Fruit fly (Drosophila melanogaster) whole organism, pupa: ENCODE measurements around the gene CG12795.

Source experiments
- CG10348 ChIP-seq: fragments of 200-800 bp; sonication (Bioruptor generic); IDR thresholded peaks from 2 replicates; pipeline ENCODE4 v1.3.6; 2022; ENCODE audit warnings: missing biosample characterization, missing genetic modification characterization
- CG12605 ChIP-seq: fragments of 200-800 bp; sonication (Bioruptor generic); IDR thresholded peaks from 2 replicates; pipeline ENCODE4 v1.3.6; 2022; ENCODE audit warnings: missing biosample characterization, missing genetic modification characterization
- CG13204 ChIP-seq: fragments of 200-800 bp; sonication (Bioruptor generic); optimal IDR thresholded peaks from 2 replicates; lab custom pipeline; 2018; ENCODE audit warnings: missing biosample characterization, mild to moderate bottlenecking, missing genetic modification characterization, moderate library complexity
- CG14655 ChIP-seq: fragments of 200-800 bp; sonication (Bioruptor generic); optimal IDR thresholded peaks from 3 replicates; lab custom pipeline; 2017; ENCODE audit warnings: mild to moderate bottlenecking, missing biosample characterization, missing genetic modification reagents, missing genetic modification characterization
- CG17806 ChIP-seq: fragments of 200-800 bp; sonication (Bioruptor generic); optimal IDR thresholded peaks from 2 replicates; lab custom pipeline; 2018; ENCODE audit warnings: missing biosample characterization, mild to moderate bottlenecking, missing genetic modification characterization, moderate library complexity
- CG34367 ChIP-seq: fragments of 200-800 bp; sonication (Bioruptor generic); optimal IDR thresholded peaks from 2 replicates; lab custom pipeline; 2018; ENCODE audit warnings: missing biosample characterization, mild to moderate bottlenecking, missing genetic modification characterization
- CG4496 ChIP-seq: fragments of 200-800 bp; sonication (Bioruptor generic); IDR thresholded peaks from 3 replicates; pipeline ENCODE4 v1.3.6; 2022; ENCODE audit warnings: missing biosample characterization, missing genetic modification characterization
- CG8159 ChIP-seq: fragments of 200-800 bp; sonication (Bioruptor generic); optimal IDR thresholded peaks from 3 replicates; lab custom pipeline; 2018; ENCODE audit warnings: missing biosample characterization, mild to moderate bottlenecking, missing genetic modification characterization, moderate library complexity
- CG8301 ChIP-seq: fragments of 200-800 bp; sonication (Bioruptor generic); optimal IDR thresholded peaks from 2 replicates; lab custom pipeline; 2018; ENCODE audit warnings: missing biosample characterization, mild to moderate bottlenecking, missing genetic modification characterization
- CG9948 ChIP-seq: fragments of 200-800 bp; sonication (Bioruptor generic); optimal IDR thresholded peaks from 2 replicates; lab custom pipeline; 2018; ENCODE audit warnings: missing biosample characterization, mild to moderate bottlenecking, missing genetic modification characterization, moderate library complexity
- D1 ChIP-seq: fragments of 200-800 bp; sonication (Bioruptor generic); optimal IDR thresholded peaks from 2 replicates; lab custom pipeline; 2018; ENCODE audit warnings: missing biosample characterization, mild to moderate bottlenecking, missing genetic modification characterization, moderate library complexity
- fd96Ca ChIP-seq: fragments of 200-800 bp; sonication (Bioruptor generic); IDR thresholded peaks from 3 replicates; pipeline ENCODE4 v1.3.6; 2022; ENCODE audit warnings: missing biosample characterization, missing genetic modification characterization
- gl ChIP-seq: fragments of 200-800 bp; sonication (Bioruptor generic); optimal IDR thresholded peaks from 2 replicates; lab custom pipeline; 2018; ENCODE audit warnings: missing biosample characterization, mild to moderate bottlenecking, missing genetic modification characterization

DNA sequence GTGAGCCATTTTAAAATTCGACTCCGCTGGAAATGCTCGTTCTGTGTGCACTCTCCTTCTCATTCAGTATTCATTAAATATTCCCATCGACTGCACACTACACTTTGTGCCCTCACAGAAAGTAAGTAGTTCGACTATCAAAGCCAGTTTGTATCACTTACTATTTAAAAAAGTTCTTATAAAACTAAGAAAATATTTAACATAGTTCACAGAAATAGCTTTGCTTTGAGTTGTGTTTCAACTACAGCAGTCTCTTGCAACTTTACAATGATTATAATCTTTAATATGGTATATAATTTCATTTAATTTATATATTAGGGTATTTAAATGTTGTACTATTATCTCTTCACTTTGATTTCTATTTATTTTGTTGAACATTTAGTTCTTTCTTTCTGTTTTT, 12.8 kb upstream of the CG12795 start:
- TF ChIP-seq CG17806 (no peak), CG10348 (GFP tag; lab: Robert Waterston, UW) (no peak), fd96Ca (no peak), CG8159 (tag; lab: Kevin White, UChicago) (no peak), CG4496 (GFP tag; lab: Robert Waterston, UW) (no peak), CG34367 (tag; lab: Kevin White, UChicago) (no peak), gl (no peak), CG14655 (GFP tag; lab: Kevin White, UChicago) (peak; percentile 21), CG8301 (no peak), D1 (tag; lab: Kevin White, UChicago) (no peak), CG9948 (tag; lab: Kevin White, UChicago) (no peak), CG13204 (no peak), CG12605 (GFP tag; lab: Robert Waterston, UW) (no peak)
